Fruit fly (Drosophila melanogaster): ENCODE measurements around the gene Prx5.
A peak's percentile ranks its signal among the peaks of the same experiment; 100 is the strongest.

The Prx5 gene

DNA sequence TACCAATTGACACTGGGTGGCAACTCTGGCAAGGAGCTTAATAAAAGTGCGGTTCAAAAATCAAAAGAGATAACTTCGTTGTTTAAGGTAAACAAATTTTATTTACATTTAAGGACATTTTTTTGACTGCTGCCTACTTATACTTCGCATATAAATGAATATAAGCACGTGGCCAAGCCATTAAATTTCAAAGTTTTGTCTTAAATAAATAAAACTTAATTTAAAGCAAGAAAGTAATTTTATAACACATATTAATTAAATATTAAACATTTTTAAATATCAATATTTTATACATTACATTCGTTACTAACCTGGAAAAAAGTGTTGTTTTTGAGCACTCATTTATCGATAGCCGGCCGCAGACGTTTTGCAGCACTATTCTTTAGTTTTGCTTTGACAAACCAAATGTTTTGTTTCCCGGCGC is 21.6 kb upstream of the Prx5 start, which contains the start of the genes CG12321 and MED17:
Gene CG12321, minus strand, starts transcription at position 6 of the 424 bp plus-strand sequence.
Gene MED17, plus strand, starts transcription at position 371 of the 424 bp plus-strand sequence.
- TF ChIP-seq Pif1B (GFP tag; optimal IDR thresholded peaks at IDR 0.05) (peak; percentile 32), CG34367 (tag; optimal IDR thresholded peaks at IDR 0.05) (peak; percentile 62), D1 (tag; optimal IDR thresholded peaks at IDR 0.05) (no peak), CG14655 (GFP tag; optimal IDR thresholded peaks at IDR 0.05) (no peak), CG10348 (GFP tag; IDR thresholded peaks at IDR 0.05) (peak; percentile 69; the same call in 1 of the 2 replicates), CG9948 (tag; optimal IDR thresholded peaks at IDR 0.05) (peak; percentile 84), CG8301 (tag; optimal IDR thresholded peaks at IDR 0.05) (peak; percentile 79), Snoo (tag; optimal IDR thresholded peaks at IDR 0.05) (peak; percentile 85), Pif1A (GFP tag; optimal IDR thresholded peaks at IDR 0.05) (no peak), CG17806 (tag; optimal IDR thresholded peaks at IDR 0.05) (peak; percentile 84), CG4496 (GFP tag; IDR thresholded peaks at IDR 0.05) (peak; percentile 82), CG12605 (GFP tag; IDR thresholded peaks at IDR 0.05) (peak; percentile 61), CG15710 (tag; optimal IDR thresholded peaks at IDR 0.05) (peak; percentile 85), Ets98B (GFP tag; IDR thresholded peaks at IDR 0.05) (peak; percentile 82), fd96Ca (GFP tag; IDR thresholded peaks at IDR 0.05) (peak; percentile 77; the same call in 2 of the 3 replicates), rn (GFP tag; IDR thresholded peaks at IDR 0.05) (peak; percentile 63), CG8159 (tag; optimal IDR thresholded peaks at IDR 0.05) (peak; percentile 84), CG13204 (GFP tag; optimal IDR thresholded peaks at IDR 0.05) (no peak), CG32121 (GFP tag; IDR thresholded peaks at IDR 0.05) (peak; percentile 71), gl (tag; optimal IDR thresholded peaks at IDR 0.05) (peak; percentile 14)

DNA sequence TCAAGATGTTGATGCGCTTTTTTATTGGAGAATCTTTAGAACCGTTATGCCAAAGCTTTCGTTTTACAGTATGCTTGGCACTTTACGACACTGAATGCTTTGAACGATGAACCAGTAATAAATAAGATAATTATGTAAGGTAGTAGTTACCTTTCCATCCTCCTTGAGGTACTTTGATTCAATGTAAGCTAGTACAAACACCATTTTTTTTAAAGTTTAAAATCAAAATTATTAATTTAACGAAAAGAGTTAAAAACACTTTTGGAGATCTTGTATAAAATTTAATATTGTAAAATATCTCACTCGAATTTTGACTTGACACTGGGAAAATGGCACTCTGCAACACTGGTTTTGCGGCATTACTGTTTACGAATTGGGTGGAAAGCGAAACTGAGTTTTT is 18.3 kb upstream of the Prx5 start, which contains the start of the genes Arp5 and CG7208:
Gene Arp5, plus strand, starts transcription at position 114 of the 400 bp plus-strand sequence.
Gene CG7208, minus strand, starts transcription at position 331 of the 400 bp plus-strand sequence.
- TF ChIP-seq Ets98B (GFP tag; IDR thresholded peaks at IDR 0.05) = peak; percentile 23
- peak; percentile 53 for TF ChIP-seq CG17806 (tag; optimal IDR thresholded peaks at IDR 0.05)
- no peak for TF ChIP-seq CG34367 (tag; optimal IDR thresholded peaks at IDR 0.05)
- no peak; the same call in 1 of the 2 replicates for TF ChIP-seq rn (GFP tag; IDR thresholded peaks at IDR 0.05)
- TF ChIP-seq CG4496 (GFP tag; IDR thresholded peaks at IDR 0.05) = peak; percentile 69; the same call in 2 of the 3 replicates
- TF ChIP-seq Pif1B (GFP tag; optimal IDR thresholded peaks at IDR 0.05) = no peak
- no peak for TF ChIP-seq CG8301 (tag; optimal IDR thresholded peaks at IDR 0.05)
- TF ChIP-seq CG9948 (tag; optimal IDR thresholded peaks at IDR 0.05) = peak; percentile 37
- TF ChIP-seq CG15710 (tag; optimal IDR thresholded peaks at IDR 0.05) = peak; percentile 51
- peak; percentile 45 for TF ChIP-seq CG32121 (GFP tag; IDR thresholded peaks at IDR 0.05)
- TF ChIP-seq CG8159 (tag; optimal IDR thresholded peaks at IDR 0.05) = peak; percentile 51
- peak; percentile 36 for TF ChIP-seq Snoo (tag; optimal IDR thresholded peaks at IDR 0.05)

DNA sequence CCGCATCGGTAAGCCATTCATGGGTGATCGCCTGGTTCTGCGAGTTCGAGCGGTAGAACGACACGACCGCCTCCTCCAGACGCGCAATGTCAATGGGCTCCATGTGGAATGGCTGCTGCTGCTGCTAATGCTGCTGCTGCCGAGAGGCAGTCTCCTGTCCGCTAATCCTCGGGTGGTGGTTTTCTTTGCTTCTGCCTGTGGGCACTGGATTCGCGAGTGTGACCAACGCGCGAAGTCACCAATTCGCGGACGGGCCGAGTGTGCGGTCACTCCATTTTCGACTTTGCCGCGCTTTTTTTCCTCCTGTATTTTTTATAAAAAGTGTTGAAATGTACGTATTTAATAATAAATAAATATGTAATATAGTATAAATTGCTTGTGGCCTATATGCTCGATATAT is 16.2 kb upstream of the Prx5 start, which contains the start of gene cdm:
Gene cdm, minus strand, starts transcription at position 236 of the 400 bp plus-strand sequence.
- no peak for TF ChIP-seq CG34367 (tag; optimal IDR thresholded peaks at IDR 0.05)
- TF ChIP-seq CG8159 (tag; optimal IDR thresholded peaks at IDR 0.05) = no peak
- TF ChIP-seq CG32121 (GFP tag; IDR thresholded peaks at IDR 0.05) = peak; percentile 23; the same call in 1 of the 2 replicates

DNA sequence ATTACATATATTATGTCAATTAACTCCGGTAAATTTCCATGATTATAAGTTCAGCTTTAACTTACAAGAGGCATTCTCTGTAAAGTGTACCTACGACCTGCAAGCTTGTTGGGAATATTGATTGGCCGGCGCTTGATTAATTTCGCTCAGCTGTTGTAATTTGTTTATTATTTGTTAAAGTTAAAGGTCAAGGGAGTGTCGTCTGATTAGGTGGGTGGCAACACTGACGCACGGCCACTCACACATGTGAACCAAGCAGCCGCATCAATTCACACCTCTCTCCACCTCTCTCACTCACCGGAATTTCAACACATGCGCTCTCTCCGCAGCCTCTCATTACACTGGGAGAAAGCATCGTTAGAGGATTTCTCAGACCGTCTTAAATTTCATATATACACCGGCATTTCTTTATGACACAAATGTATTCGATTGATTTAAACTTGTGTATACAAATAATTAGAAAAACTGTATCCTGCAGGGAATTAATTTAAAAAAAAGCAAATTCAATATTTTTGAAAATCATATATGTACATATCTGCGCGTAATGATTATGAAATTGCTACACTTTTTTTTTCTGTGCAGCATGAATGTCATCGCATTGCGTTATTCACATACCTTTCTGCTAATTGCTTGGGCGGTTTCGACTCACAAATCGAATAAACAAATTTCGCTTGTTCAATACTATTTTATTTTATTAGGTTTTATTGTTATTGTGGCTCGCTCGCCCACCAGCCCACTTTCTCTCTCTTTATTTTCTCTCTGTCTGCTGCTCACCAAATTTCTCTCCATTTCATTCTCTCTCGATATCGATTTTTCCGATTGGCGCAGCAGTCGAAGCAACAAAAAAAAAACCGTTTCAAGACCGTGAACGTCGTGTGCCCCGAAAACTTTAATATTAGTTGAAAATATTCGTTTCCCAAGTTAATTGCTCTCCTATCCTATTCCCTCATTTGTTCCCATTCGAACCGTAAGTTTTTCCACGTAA is 5.2 kb upstream of the Prx5 start:
- TF ChIP-seq Pif1B (GFP tag; optimal IDR thresholded peaks at IDR 0.05) = peak; percentile 56
- peak; percentile 63 for TF ChIP-seq CG17806 (tag; optimal IDR thresholded peaks at IDR 0.05)
- TF ChIP-seq Snoo (tag; optimal IDR thresholded peaks at IDR 0.05) = peak; percentile 71
- TF ChIP-seq Ets98B (GFP tag; IDR thresholded peaks at IDR 0.05) = peak; percentile 62
- TF ChIP-seq CG32121 (GFP tag; IDR thresholded peaks at IDR 0.05) = peak; percentile 78
- TF ChIP-seq CG4496 (GFP tag; IDR thresholded peaks at IDR 0.05) = peak; percentile 79
- TF ChIP-seq CG14655 (GFP tag; optimal IDR thresholded peaks at IDR 0.05) = no peak
- peak; percentile 65 for TF ChIP-seq CG15710 (tag; optimal IDR thresholded peaks at IDR 0.05)
- no peak for TF ChIP-seq CG13204 (GFP tag; optimal IDR thresholded peaks at IDR 0.05)
- TF ChIP-seq fd96Ca (GFP tag; IDR thresholded peaks at IDR 0.05) = 0 out of 3 replicates have a peak, but pooled peaks have one; percentile 58
- peak; percentile 73 for TF ChIP-seq CG9948 (tag; optimal IDR thresholded peaks at IDR 0.05)
- TF ChIP-seq Pif1A (GFP tag; optimal IDR thresholded peaks at IDR 0.05) = no peak
- no peak; the same call in 1 of the 2 replicates for TF ChIP-seq CG10348 (GFP tag; IDR thresholded peaks at IDR 0.05)
- peak; percentile 85 for TF ChIP-seq CG8301 (tag; optimal IDR thresholded peaks at IDR 0.05)
- no peak for TF ChIP-seq CG34367 (tag; optimal IDR thresholded peaks at IDR 0.05)
- no peak for TF ChIP-seq gl (tag; optimal IDR thresholded peaks at IDR 0.05)
- TF ChIP-seq rn (GFP tag; IDR thresholded peaks at IDR 0.05) = 0 out of 2 replicates have a peak, but pooled peaks have one; percentile 26
- TF ChIP-seq EcR (GFP tag; optimal IDR thresholded peaks at IDR 0.05) = no peak
- peak; percentile 80 for TF ChIP-seq CG8159 (tag; optimal IDR thresholded peaks at IDR 0.05)
- no peak for TF ChIP-seq D1 (tag; optimal IDR thresholded peaks at IDR 0.05)
- TF ChIP-seq CG12605 (GFP tag; IDR thresholded peaks at IDR 0.05) = peak; percentile 70

DNA sequence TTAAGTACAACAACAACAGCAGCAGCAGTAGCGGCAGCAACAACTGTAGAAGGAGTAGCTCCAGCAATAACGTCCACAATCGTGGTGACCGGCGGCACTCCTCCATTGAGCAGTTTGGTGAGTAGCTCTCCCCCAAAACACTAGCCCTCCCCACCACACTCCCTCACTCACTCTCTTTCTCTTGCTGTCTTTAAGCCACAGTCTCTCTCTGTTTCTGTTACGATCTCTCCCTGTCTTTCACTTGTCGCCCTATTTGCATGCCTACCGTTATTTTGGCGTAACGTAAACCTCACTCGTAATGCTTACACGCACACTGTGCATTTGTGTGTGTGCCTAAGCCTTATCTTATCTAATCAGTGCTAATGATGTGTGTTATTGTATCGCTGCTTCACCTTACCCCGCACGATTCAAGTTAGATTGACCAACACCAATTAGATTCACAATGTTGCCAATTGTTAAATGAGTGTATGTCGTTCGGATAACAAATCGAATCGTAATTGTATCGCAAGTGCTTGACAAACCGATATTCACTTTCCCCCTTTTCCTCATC is 3.0 kb upstream of the Prx5 start:
- TF ChIP-seq Pif1A (GFP tag; optimal IDR thresholded peaks at IDR 0.05) (no peak), CG12605 (GFP tag; IDR thresholded peaks at IDR 0.05) (no peak), rn (GFP tag; IDR thresholded peaks at IDR 0.05) (no peak), CG14655 (GFP tag; optimal IDR thresholded peaks at IDR 0.05) (no peak), Snoo (tag; optimal IDR thresholded peaks at IDR 0.05) (no peak), CG10348 (GFP tag; IDR thresholded peaks at IDR 0.05) (no peak), Pif1B (GFP tag; optimal IDR thresholded peaks at IDR 0.05) (no peak), CG9948 (tag; optimal IDR thresholded peaks at IDR 0.05) (no peak), CG4496 (GFP tag; IDR thresholded peaks at IDR 0.05) (no peak), fd96Ca (GFP tag; IDR thresholded peaks at IDR 0.05) (no peak)
